Fruit fly (Drosophila melanogaster) whole organism, wandering third instar larva: ENCODE data around the gene CG7408.
"Not testable (repeated sequence)": the region's sequence is repeated elsewhere in the genome, so short reads cannot be mapped to it uniquely, and the experiment has no call there.

Experiments used
- Dif ChIP-seq: fragments of 200-275, 200-300 bp; sonication (Bioruptor generic); optimal IDR thresholded peaks from 2 replicates; lab custom pipeline; 2018; ENCODE audit warnings: missing biosample characterization, missing genetic modification characterization; ENCODE audit not compliant: partially characterized antibody
- Hnf4 ChIP-seq: fragments of 200-800 bp; sonication (Bioruptor generic); optimal IDR thresholded peaks from 2 replicates; lab custom pipeline; 2016; ENCODE audit warnings: missing biosample characterization, mild to moderate bottlenecking, missing genetic modification characterization
- N ChIP-seq: fragments of >200 bp; optimal IDR thresholded peaks from 2 replicates; lab custom pipeline; 2018; ENCODE audit warnings: missing biosample characterization, missing external identifiers, missing genetic modification characterization
- Rel ChIP-seq, 2 experiments: fragments of 200-800 bp; sonication (Bioruptor generic) in 1 of 2; optimal IDR thresholded peaks; 2 replicates in 1 of 2; 3 replicates in 1 of 2; lab custom pipeline; 2016 to 2019; ENCODE audit warnings: mild to moderate bottlenecking in 2 of 2, missing biosample characterization in 2 of 2, missing genetic modification characterization in 2 of 2, moderate library complexity in 1 of 2
- Vsx2 ChIP-seq: fragments of 200-300, 225-300 bp; sonication (Bioruptor generic); optimal IDR thresholded peaks from 2 replicates; lab custom pipeline; 2018; ENCODE audit warnings: missing biosample characterization, missing genetic modification characterization; ENCODE audit not compliant: partially characterized antibody
- dl ChIP-seq, 2 experiments: fragments of 175-275, 200-275 bp in 1 of 2; fragments of 200-275 bp in 1 of 2; sonication (Bioruptor generic); optimal IDR thresholded peaks; lab custom pipeline; 2018; ENCODE audit warnings: mild to moderate bottlenecking in 2 of 2, missing biosample characterization in 2 of 2, missing genetic modification characterization in 2 of 2, moderate library complexity in 2 of 2; ENCODE audit not compliant: partially characterized antibody in 2 of 2, insufficient read depth in 1 of 2
- dmrt93B ChIP-seq: fragments of 200-800 bp; sonication (Bioruptor generic); optimal IDR thresholded peaks from 2 replicates; lab custom pipeline; 2018; ENCODE audit warnings: missing biosample characterization, mild to moderate bottlenecking, missing genetic modification characterization
- lola ChIP-seq: fragments of >200 bp; optimal IDR thresholded peaks from 2 replicates; lab custom pipeline; 2017; ENCODE audit warnings: missing biosample characterization, missing genetic modification characterization
- pan ChIP-seq: fragments of >200 bp; optimal IDR thresholded peaks from 2 replicates; lab custom pipeline; 2017
- psq ChIP-seq: fragments of 200-800 bp; sonication (Bioruptor generic); optimal IDR thresholded peaks from 3 replicates; lab custom pipeline; 2017; ENCODE audit warnings: missing biosample characterization, mild to moderate bottlenecking, missing genetic modification characterization, moderate library complexity
- rgr ChIP-seq: fragments of 200-800 bp; sonication (Bioruptor generic); optimal IDR thresholded peaks from 3 replicates; lab custom pipeline; 2016; ENCODE audit warnings: missing biosample characterization, mild to moderate bottlenecking, missing genetic modification characterization
- usp ChIP-seq: fragments of >200 bp; optimal IDR thresholded peaks from 2 replicates; lab custom pipeline; 2017; ENCODE audit warnings: missing biosample characterization, missing genetic modification characterization

- TF ChIP-seq pan; Rel (GFP tag; optimal IDR thresholded peaks at IDR 0.05; lab: Kevin White, UChicago); Rel (tag; optimal IDR thresholded peaks at IDR 0.05; lab: Kevin White, UChicago); N (GFP tag; lab: Kevin White, UChicago); psq (GFP tag; lab: Kevin White, UChicago); dl (GFP tag; optimal IDR thresholded peaks at IDR 0.05; lab: Kevin White, UChicago; ENCODE audit: insufficient read depth in 1 of 2, partially characterized antibody in 2 of 2); dmrt93B (GFP tag; lab: Kevin White, UChicago); Vsx2 (GFP tag; lab: Kevin White, UChicago); lola (GFP tag; lab: Kevin White, UChicago); rgr (GFP tag; lab: Kevin White, UChicago); usp (GFP tag; lab: Kevin White, UChicago); Hnf4 (GFP tag; lab: Kevin White, UChicago); Dif (GFP tag; lab: Kevin White, UChicago): not testable (repeated sequence)
These were observed 20.7 kb upstream of the CG7408 start, which contains the start of gene CG34002 for dm6 chr3L:17858174-17858573.
